Fruit fly (Drosophila melanogaster): ENCODE data around the gene grp.

- TF ChIP-seq CG6276 (GFP tag; optimal IDR thresholded peaks at IDR 0.05) (peak; percentile 78), CG10669 (GFP tag; optimal IDR thresholded peaks at IDR 0.05) (peak; percentile 57), Blimp-1 (GFP tag; optimal IDR thresholded peaks at IDR 0.05) (peak; percentile 56), CG34406 (GFP tag; optimal IDR thresholded peaks at IDR 0.05) (no peak), svp (GFP tag) (peak; percentile 64), Sox102F (GFP tag; optimal IDR thresholded peaks at IDR 0.05) (peak; percentile 59), eg (GFP tag; IDR thresholded peaks at IDR 0.05) (peak; percentile 89), CG10631 (GFP tag; optimal IDR thresholded peaks at IDR 0.05) (peak; percentile 38), topi (GFP tag; optimal IDR thresholded peaks at IDR 0.05) (peak; percentile 29), Hr38 (GFP tag; optimal IDR thresholded peaks at IDR 0.05) (no peak)
Measured at dm6 chr2L:16686412-16687043, 6.7 kb downstream of the grp start.

All from whole organism, prepupa.